Worm (Caenorhabditis elegans) whole organism, midembryonic: ENCODE measurements around the gene jmjd-3.3.

ENCODE experiments used
- T22C8.4 ChIP-seq: fragments of 200-800 bp; sonication (Bioruptor generic); IDR thresholded peaks from 2 replicates; pipeline ENCODE4 v1.3.6; 2022; ENCODE audit warnings: missing genetic modification characterization, missing compliant biosample characterization
- cog-1 ChIP-seq: sonication (generic microtip); optimal IDR thresholded peaks from 2 replicates; lab custom pipeline; 2016; ENCODE audit warnings: missing genetic modification characterization, missing compliant biosample characterization
- flt-1 ChIP-seq: fragments of 200-800 bp; sonication (Bioruptor generic); IDR thresholded peaks from 2 replicates; pipeline ENCODE4 v1.3.6; 2022; ENCODE audit warnings: missing genetic modification characterization, missing compliant biosample characterization
- klf-2 ChIP-seq: fragments of 200-800 bp; sonication (Bioruptor generic); conservative IDR thresholded peaks from 2 replicates; pipeline ENCODE4 v1.3.6; 2022; ENCODE audit warnings: missing genetic modification reagents, missing genetic modification characterization, missing compliant biosample characterization
- med-1 ChIP-seq: sonication (generic microtip); optimal IDR thresholded peaks from 2 replicates; lab custom pipeline; 2017; ENCODE audit warnings: missing genetic modification characterization, mild to moderate bottlenecking, missing compliant biosample characterization, antibody characterized with exemption, missing genetic modification reagents; ENCODE audit not compliant: insufficient read depth
- ref-1 ChIP-seq: fragments of 200-800 bp; sonication (Bioruptor generic); conservative IDR thresholded peaks from 2 replicates; pipeline ENCODE4 v1.3.6; 2022; ENCODE audit warnings: missing genetic modification reagents, missing genetic modification characterization, missing compliant biosample characterization
- tab-1 ChIP-seq: fragments of 200-800 bp; sonication (Bioruptor generic); IDR thresholded peaks from 2 replicates; pipeline ENCODE4 v1.3.6; 2022; ENCODE audit warnings: missing genetic modification characterization, missing compliant biosample characterization
- ztf-23 ChIP-seq: fragments of 200-800 bp; sonication (Bioruptor generic); IDR thresholded peaks from 2 replicates; pipeline ENCODE4 v1.3.6; 2022; ENCODE audit warnings: missing genetic modification reagents, missing genetic modification characterization, missing compliant biosample characterization
- ztf-29 ChIP-seq: fragments of 200-800 bp; sonication (Bioruptor generic); IDR thresholded peaks from 2 replicates; pipeline ENCODE4 v1.3.6; 2022; ENCODE audit warnings: missing genetic modification reagents, missing genetic modification characterization, missing compliant biosample characterization

jmjd-3.3 gene

ce11 chrX:13469047-13469633 is 32.9 kb downstream of the jmjd-3.3 start, which contains the start of gene col-184:
Gene col-184, plus strand, starts transcription at chrX:13469455.
- no peak for TF ChIP-seq ztf-23 (GFP tag; lab: Robert Waterston, UW)
- TF ChIP-seq cog-1 = no peak
- no peak for TF ChIP-seq T22C8.4
- TF ChIP-seq ztf-29 (GFP tag; lab: Robert Waterston, UW) = no peak
- no peak for TF ChIP-seq klf-2 (GFP tag; lab: Robert Waterston, UW)
- TF ChIP-seq ref-1 (GFP tag; lab: Robert Waterston, UW) = no peak
- no peak for TF ChIP-seq flt-1 (GFP tag; lab: Robert Waterston, UW)
- no peak for TF ChIP-seq med-1 (GFP tag; lab: Kevin White, UChicago)

DNA sequence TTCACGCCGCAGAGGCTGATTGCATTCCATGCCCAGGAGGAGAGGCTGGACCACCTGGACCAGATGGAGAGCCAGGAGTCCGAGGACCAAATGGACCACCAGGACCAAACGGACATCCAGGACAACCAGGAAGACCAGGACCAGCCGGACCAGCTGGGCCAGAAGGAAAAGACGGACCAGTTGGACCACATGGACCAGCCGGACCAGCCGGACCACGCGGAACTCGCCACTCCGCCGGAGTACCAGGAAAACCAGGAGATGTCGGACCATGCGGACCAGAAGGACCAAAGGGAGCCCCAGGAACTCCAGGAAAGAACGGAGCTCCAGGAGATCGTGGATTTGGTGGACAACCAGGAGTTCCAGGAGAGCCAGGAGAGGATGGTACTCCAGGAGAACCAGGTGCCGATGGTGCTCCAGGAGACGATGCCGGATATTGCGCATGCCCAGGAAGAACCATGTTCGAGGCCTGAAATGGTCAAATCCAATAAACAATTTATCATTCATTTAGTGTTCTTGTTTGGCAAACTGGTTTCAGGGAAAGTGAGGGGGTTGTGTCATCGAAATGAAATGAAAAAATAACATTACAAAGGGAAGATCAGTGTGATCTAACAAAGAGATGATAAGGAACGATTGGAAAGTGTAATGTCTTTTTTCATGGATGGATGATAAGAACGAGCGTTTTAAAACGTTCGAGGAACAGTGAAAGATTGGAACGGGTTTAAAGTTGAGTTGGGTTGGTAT is 33.9 kb downstream of the jmjd-3.3 start:
- TF ChIP-seq flt-1 (GFP tag; lab: Robert Waterston, UW) (no peak), cog-1 (no peak), tab-1 (GFP tag; lab: Robert Waterston, UW) (no peak), klf-2 (GFP tag; lab: Robert Waterston, UW) (no peak), T22C8.4 (no peak), ztf-29 (GFP tag; lab: Robert Waterston, UW) (no peak), ztf-23 (GFP tag; lab: Robert Waterston, UW) (no peak), med-1 (GFP tag; lab: Kevin White, UChicago) (no peak), ref-1 (GFP tag; lab: Robert Waterston, UW) (no peak)

- TF ChIP-seq klf-2 (GFP tag; lab: Robert Waterston, UW) (no peak), T22C8.4 (no peak), tab-1 (GFP tag; lab: Robert Waterston, UW) (no peak), flt-1 (GFP tag; lab: Robert Waterston, UW) (no peak), ztf-29 (GFP tag; lab: Robert Waterston, UW) (no peak), ref-1 (GFP tag; lab: Robert Waterston, UW) (no peak), cog-1 (no peak), ztf-23 (GFP tag; lab: Robert Waterston, UW) (no peak), med-1 (GFP tag; lab: Kevin White, UChicago) (no peak)
These were observed 35.6 kb downstream of the jmjd-3.3 start, which contains the start of gene tre-4 for ce11 chrX:13471855-13472254. Gene tre-4, plus strand, starts transcription at chrX:13472155.

DNA sequence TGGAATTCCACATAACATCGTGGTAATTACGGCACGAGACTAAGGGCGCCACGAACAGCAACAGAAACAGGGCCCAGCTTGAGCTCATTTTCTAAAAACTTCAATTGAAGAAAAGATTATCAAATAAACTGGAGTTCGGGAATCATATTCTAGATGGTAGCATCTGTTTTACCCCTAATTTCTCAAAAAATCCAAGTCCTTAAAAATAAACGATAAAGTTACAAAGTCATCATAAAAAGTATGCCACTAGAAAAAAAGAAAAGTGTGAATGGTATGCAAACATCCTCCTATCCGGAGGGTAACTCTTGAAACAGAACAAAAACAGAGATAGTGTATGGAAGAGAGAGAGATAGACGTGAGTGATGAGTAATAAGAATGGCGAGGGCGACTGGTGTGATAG is 41.1 kb downstream of the jmjd-3.3 start, which contains the start of gene efn-3:
Gene efn-3 (minus strand): TSS at position 101 of the 400 bp plus-strand sequence.
- TF ChIP-seq ref-1 (GFP tag; lab: Robert Waterston, UW) (no peak), klf-2 (GFP tag; lab: Robert Waterston, UW) (no peak), flt-1 (GFP tag; lab: Robert Waterston, UW) (no peak), cog-1 (no peak), ztf-23 (GFP tag; lab: Robert Waterston, UW) (no peak), T22C8.4 (no peak), ztf-29 (GFP tag; lab: Robert Waterston, UW) (no peak), med-1 (GFP tag; lab: Kevin White, UChicago) (no peak)

- TF ChIP-seq ztf-23 (GFP tag; lab: Robert Waterston, UW) (no peak), med-1 (GFP tag; lab: Kevin White, UChicago) (no peak), flt-1 (GFP tag; lab: Robert Waterston, UW) (no peak), cog-1 (no peak)
These were observed 45.5 kb downstream of the jmjd-3.3 start, which contains the start of gene srd-50 for ce11 chrX:13481704-13482103. Gene srd-50, minus strand, starts transcription at chrX:13481804.

- TF ChIP-seq T22C8.4 = no peak
- no peak for TF ChIP-seq med-1 (GFP tag; lab: Kevin White, UChicago)
- TF ChIP-seq tab-1 (GFP tag; lab: Robert Waterston, UW) = no peak
- no peak for TF ChIP-seq ztf-23 (GFP tag; lab: Robert Waterston, UW)
- no peak for TF ChIP-seq cog-1
- no peak for TF ChIP-seq ztf-29 (GFP tag; lab: Robert Waterston, UW)
- no peak for TF ChIP-seq flt-1 (GFP tag; lab: Robert Waterston, UW)
- no peak for TF ChIP-seq ref-1 (GFP tag; lab: Robert Waterston, UW)
- no peak for TF ChIP-seq klf-2 (GFP tag; lab: Robert Waterston, UW)
These were observed 48.6 kb downstream of the jmjd-3.3 start, which contains the start of gene srd-51 for ce11 chrX:13484813-13485212. Gene srd-51, minus strand, starts transcription at chrX:13484913.
